Fruit fly (Drosophila melanogaster) whole organism, embryonic: ENCODE measurements around the gene sff.
A peak's percentile ranks its signal among the peaks of the same experiment; 100 is the strongest.

Experiments
- Bgb ChIP-seq: fragments of 200-800 bp; sonication (Bioruptor generic); IDR thresholded peaks from 2 replicates; pipeline ENCODE4 v1.3.6; 2022; ENCODE audit warnings: missing biosample characterization, missing genetic modification characterization; ENCODE audit not compliant: partially characterized antibody
- Blimp-1 ChIP-seq: fragments of 200-800 bp; sonication (Bioruptor generic); optimal IDR thresholded peaks from 3 replicates; lab custom pipeline; 2018; ENCODE audit warnings: missing biosample characterization, missing genetic modification characterization, mild to moderate bottlenecking, moderate library complexity, missing genetic modification reagents
- C15 ChIP-seq: fragments of 200-800 bp; sonication (Bioruptor generic); IDR thresholded peaks from 3 replicates; pipeline ENCODE4 v1.3.6; 2022; ENCODE audit warnings: missing biosample characterization, missing genetic modification characterization
- CG10543 ChIP-seq: fragments of 200-800 bp; sonication (Bioruptor generic); optimal IDR thresholded peaks from 3 replicates; lab custom pipeline; 2017; ENCODE audit warnings: missing biosample characterization, mild to moderate bottlenecking, missing genetic modification characterization, moderate library complexity
- CG11456 ChIP-seq: fragments of 200-800 bp; sonication (Bioruptor generic); IDR thresholded peaks from 3 replicates; pipeline ENCODE4 v1.3.6; 2022; ENCODE audit warnings: missing biosample characterization, missing genetic modification characterization
- CG11723 ChIP-seq: fragments of 200-800 bp; sonication (Bioruptor generic); optimal IDR thresholded peaks from 2 replicates; lab custom pipeline; 2017; ENCODE audit warnings: missing biosample characterization, mild to moderate bottlenecking, missing genetic modification characterization
- CG12071 ChIP-seq: fragments of 200-800 bp; sonication (Bioruptor generic); optimal IDR thresholded peaks from 3 replicates; lab custom pipeline; 2018; ENCODE audit warnings: missing biosample characterization, mild to moderate bottlenecking, missing genetic modification characterization
- CG12391 ChIP-seq: fragments of 200-800 bp; sonication (Bioruptor generic); optimal IDR thresholded peaks from 3 replicates; lab custom pipeline; 2018; ENCODE audit warnings: missing biosample characterization, mild to moderate bottlenecking, missing genetic modification characterization, moderate library complexity
- CG13775 ChIP-seq: fragments of 200-800 bp; sonication (Bioruptor generic); optimal IDR thresholded peaks from 3 replicates; lab custom pipeline; 2017; ENCODE audit warnings: missing biosample characterization, mild to moderate bottlenecking, missing genetic modification characterization
- CG14441 ChIP-seq: fragments of 200-800 bp; sonication (Bioruptor generic); IDR thresholded peaks from 2 replicates; pipeline ENCODE4 v1.3.6; 2022; ENCODE audit warnings: missing biosample characterization, missing genetic modification characterization
- CG15011 ChIP-seq: fragments of 200-800 bp; sonication (Bioruptor generic); optimal IDR thresholded peaks from 3 replicates; lab custom pipeline; 2018; ENCODE audit warnings: missing biosample characterization, mild to moderate bottlenecking, missing genetic modification characterization
- CG15601 ChIP-seq: fragments of 200-800 bp; sonication (Bioruptor generic); optimal IDR thresholded peaks from 3 replicates; lab custom pipeline; 2019; ENCODE audit warnings: missing biosample characterization, mild to moderate bottlenecking, missing genetic modification characterization, moderate library complexity
- CG16779 ChIP-seq: fragments of 200-800 bp; sonication (Bioruptor generic); IDR thresholded peaks from 2 replicates; pipeline ENCODE4 v1.3.6; 2022; ENCODE audit warnings: missing biosample characterization, missing genetic modification characterization
- CG1792 ChIP-seq: fragments of 200-800 bp; sonication (Bioruptor generic); optimal IDR thresholded peaks from 2 replicates; lab custom pipeline; 2016; ENCODE audit warnings: missing biosample characterization, missing genetic modification characterization
- CG18619 ChIP-seq: fragments of 200-800 bp; sonication (Bioruptor generic); optimal IDR thresholded peaks from 3 replicates; lab custom pipeline; 2017; ENCODE audit warnings: missing biosample characterization, mild to moderate bottlenecking, missing genetic modification characterization
- CG31388 ChIP-seq: fragments of 200-800 bp; sonication (Bioruptor generic); optimal IDR thresholded peaks from 2 replicates; lab custom pipeline; 2016; ENCODE audit warnings: missing biosample characterization, missing genetic modification characterization
- CG34376 ChIP-seq: fragments of 200-800 bp; sonication (Bioruptor generic); optimal IDR thresholded peaks from 2 replicates; lab custom pipeline; 2018; ENCODE audit warnings: missing biosample characterization, mild to moderate bottlenecking, missing genetic modification characterization
- CG3847 ChIP-seq: fragments of 200-800 bp; sonication (Bioruptor generic); IDR thresholded peaks from 2 replicates; pipeline ENCODE4 v1.3.6; 2022; ENCODE audit warnings: missing biosample characterization, missing genetic modification characterization
- CG4617 ChIP-seq: fragments of 200-800 bp; sonication (Bioruptor generic); optimal IDR thresholded peaks from 3 replicates; lab custom pipeline; 2016; ENCODE audit warnings: missing biosample characterization, missing genetic modification characterization, borderline replicate concordance
- CG6175 ChIP-seq: fragments of 200-800 bp; sonication (Bioruptor generic); IDR thresholded peaks from 3 replicates; pipeline ENCODE4 v1.3.6; 2022; ENCODE audit warnings: missing biosample characterization, missing genetic modification characterization
- Dip2 ChIP-seq: fragments of 200-800 bp; sonication (Bioruptor generic); IDR thresholded peaks from 2 replicates; pipeline ENCODE4 v1.3.6; 2022; ENCODE audit warnings: missing biosample characterization, missing genetic modification characterization
- Dp ChIP-seq: fragments of 200-800 bp; sonication (Bioruptor generic); optimal IDR thresholded peaks from 2 replicates; lab custom pipeline; 2018; ENCODE audit warnings: missing biosample characterization, mild to moderate bottlenecking, missing genetic modification characterization, moderate library complexity
- Elba2 ChIP-seq: fragments of 200-800 bp; sonication (Bioruptor generic); optimal IDR thresholded peaks from 3 replicates; lab custom pipeline; 2016; ENCODE audit warnings: missing biosample characterization, missing genetic modification characterization
- Fer1 ChIP-seq: fragments of 200-800 bp; sonication (Bioruptor generic); optimal IDR thresholded peaks from 2 replicates; lab custom pipeline; 2017; ENCODE audit warnings: missing biosample characterization, mild to moderate bottlenecking, missing genetic modification characterization
- Jarid2 ChIP-seq: fragments of 200-800 bp; sonication (Bioruptor generic); optimal IDR thresholded peaks from 3 replicates; lab custom pipeline; 2017; ENCODE audit warnings: mild to moderate bottlenecking, missing biosample characterization, missing genetic modification reagents, missing genetic modification characterization
- Lhr ChIP-seq: fragments of 200-800 bp; sonication (Bioruptor generic); optimal IDR thresholded peaks from 3 replicates; lab custom pipeline; 2017; ENCODE audit warnings: mild to moderate bottlenecking, missing biosample characterization, missing genetic modification reagents, missing genetic modification characterization
- Med ChIP-seq: fragments of 200-800 bp; sonication (Bioruptor generic); peaks from one replicate; lab custom pipeline; 2016; ENCODE audit warnings: missing biosample characterization, missing genetic modification characterization, mild to moderate bottlenecking, inconsistent platforms, moderate library complexity
- Mes4 ChIP-seq: fragments of 200-800 bp; sonication (Bioruptor generic); optimal IDR thresholded peaks from 2 replicates; lab custom pipeline; 2016; ENCODE audit warnings: missing biosample characterization, missing genetic modification characterization
- Mrtf ChIP-seq: fragments of 200-800 bp; sonication (Bioruptor generic); IDR thresholded peaks from 3 replicates; pipeline ENCODE4 v1.3.6; 2022; ENCODE audit warnings: missing biosample characterization, missing genetic modification characterization
- NK7.1 ChIP-seq: fragments of 200-800 bp; sonication (Bioruptor generic); optimal IDR thresholded peaks from 3 replicates; lab custom pipeline; 2016; ENCODE audit warnings: missing biosample characterization, missing genetic modification characterization
- Ptx1 ChIP-seq: fragments of 200-800 bp; sonication (Bioruptor generic); IDR thresholded peaks from 2 replicates; pipeline ENCODE4 v1.3.6; 2022; ENCODE audit warnings: missing biosample characterization, missing genetic modification characterization
- Stat92E ChIP-seq, 3 experiments: fragments of >200 bp in 2 of 3; fragments of 200-800 bp in 1 of 3; sonication (Bioruptor generic) in 1 of 3; optimal IDR thresholded peaks; 2 replicates each; lab custom pipeline; 2017 to 2019; ENCODE audit warnings: missing biosample characterization in 3 of 3, missing genetic modification characterization in 3 of 3, mild to moderate bottlenecking in 1 of 3, moderate library complexity in 1 of 3
- ase ChIP-seq: fragments of 200-800 bp; sonication (Bioruptor generic); IDR thresholded peaks from 3 replicates; pipeline ENCODE4 v1.3.6; 2022; ENCODE audit warnings: missing biosample characterization, missing genetic modification characterization
- ato ChIP-seq: fragments of 200-800 bp; sonication (Bioruptor generic); IDR thresholded peaks from 2 replicates; pipeline ENCODE4 v1.3.6; 2022; ENCODE audit warnings: missing biosample characterization, missing genetic modification characterization; ENCODE audit not compliant: partially characterized antibody
- bcd ChIP-seq: fragments of 200-800 bp; sonication (Bioruptor generic); optimal IDR thresholded peaks from 2 replicates; lab custom pipeline; 2017; ENCODE audit warnings: missing biosample characterization, mild to moderate bottlenecking, missing genetic modification characterization
- chn ChIP-seq: fragments of 200-800 bp; sonication (Bioruptor generic); optimal IDR thresholded peaks from 2 replicates; lab custom pipeline; 2016; ENCODE audit warnings: missing biosample characterization, missing genetic modification characterization
- dmrt99B ChIP-seq: fragments of 200-800 bp; sonication (Bioruptor generic); optimal IDR thresholded peaks from 2 replicates; lab custom pipeline; 2018; ENCODE audit warnings: missing biosample characterization, mild to moderate bottlenecking, missing genetic modification characterization, moderate library complexity
- exex ChIP-seq: fragments of 200-800 bp; sonication (Bioruptor generic); optimal IDR thresholded peaks from 4 replicates; lab custom pipeline; 2018; ENCODE audit warnings: missing biosample characterization, mild to moderate bottlenecking, missing genetic modification characterization, moderate library complexity
- gce ChIP-seq: fragments of 200-800 bp; sonication (Bioruptor generic); IDR thresholded peaks from 3 replicates; pipeline ENCODE4 v1.3.6; 2022; ENCODE audit warnings: missing biosample characterization, missing genetic modification characterization
- gsb-n ChIP-seq: fragments of 200-800 bp; sonication (Bioruptor generic); optimal IDR thresholded peaks from 3 replicates; lab custom pipeline; 2018; ENCODE audit warnings: missing biosample characterization, mild to moderate bottlenecking, missing genetic modification characterization
- h ChIP-seq: fragments of >200 bp; optimal IDR thresholded peaks from 2 replicates; lab custom pipeline; 2017
- maf-S ChIP-seq: fragments of 200-800 bp; sonication (Bioruptor generic); optimal IDR thresholded peaks from 2 replicates; lab custom pipeline; 2016; ENCODE audit warnings: missing biosample characterization, missing genetic modification characterization
- peb ChIP-seq: fragments of 200-800 bp; sonication (Bioruptor generic); IDR thresholded peaks from 2 replicates; pipeline ENCODE4 v1.3.6; 2022; ENCODE audit warnings: missing biosample characterization, missing genetic modification characterization
- pita ChIP-seq: fragments of 200-800 bp; sonication (Bioruptor generic); optimal IDR thresholded peaks from 2 replicates; lab custom pipeline; 2017; ENCODE audit warnings: missing biosample characterization, mild to moderate bottlenecking, missing genetic modification characterization
- sd ChIP-seq: fragments of 200-800 bp; sonication (Bioruptor generic); optimal IDR thresholded peaks from 3 replicates; lab custom pipeline; 2018; ENCODE audit warnings: missing biosample characterization, mild to moderate bottlenecking, missing genetic modification characterization, moderate library complexity
- stwl ChIP-seq: fragments of 200-800 bp; sonication (Bioruptor generic); optimal IDR thresholded peaks from 3 replicates; lab custom pipeline; 2018; ENCODE audit warnings: missing biosample characterization, mild to moderate bottlenecking, missing genetic modification characterization, moderate library complexity
- toy ChIP-seq: fragments of 200-800 bp; sonication (Bioruptor generic); IDR thresholded peaks from 2 replicates; pipeline ENCODE4 v1.3.6; 2022; ENCODE audit warnings: missing biosample characterization, missing genetic modification characterization
- trh ChIP-seq: fragments of 200-800 bp; sonication (Bioruptor generic); optimal IDR thresholded peaks from 2 replicates; lab custom pipeline; 2016; ENCODE audit warnings: missing biosample characterization, missing genetic modification characterization
- usp ChIP-seq: fragments of >200 bp; optimal IDR thresholded peaks from 2 replicates; lab custom pipeline; 2017; ENCODE audit warnings: missing biosample characterization, missing genetic modification characterization
- zfh1 ChIP-seq: fragments of 200-800 bp; sonication (Bioruptor generic); IDR thresholded peaks from 3 replicates; pipeline ENCODE4 v1.3.6; 2022; ENCODE audit warnings: missing biosample characterization, missing genetic modification characterization

The sff gene

dm6 chr3L:15924811-15925437 lies at the start of gene sff (continued):
- TF ChIP-seq CG15601 (tag; lab: Kevin White, UChicago) (peak; percentile 79), C15 (GFP tag; lab: Robert Waterston, UW) (peak; percentile 65; the same call in 1 of the 3 replicates), CG11723 (GFP tag; lab: Kevin White, UChicago) (peak; percentile 81), CG16779 (peak; percentile 60; the same call in 1 of the 2 replicates), Dp (GFP tag; lab: Kevin White, UChicago) (peak; percentile 78), dmrt99B (tag; lab: Kevin White, UChicago) (peak; percentile 84), CG6175 (peak; percentile 70; the same call in 2 of the 3 replicates), Elba2 (GFP tag; lab: Kevin White, UChicago) (peak; percentile 70), CG4617 (GFP tag; lab: Kevin White, UChicago) (peak; percentile 68), ase (GFP tag; lab: Robert Waterston, UW) (peak; percentile 82), Dip2 (GFP tag; lab: Robert Waterston, UW) (no peak), CG34376 (GFP tag; lab: Kevin White, UChicago) (peak; percentile 80), CG12071 (peak; percentile 86), usp (no peak), Lhr (peak; percentile 68), CG31388 (peak; percentile 72), Fer1 (GFP tag; lab: Kevin White, UChicago) (peak; percentile 90), Mes4 (peak; percentile 60), chn (peak; percentile 88), Bgb (GFP tag; lab: Robert Waterston, UW) (no peak), Stat92E (GFP tag; optimal IDR thresholded peaks at IDR 0.05; lab: Kevin White, UChicago) (peak in 1 of 3 experiments; percentile 58), exex (peak; percentile 48), pita (GFP tag; lab: Kevin White, UChicago) (peak; percentile 32), Mrtf (peak; percentile 75; the same call in 2 of the 3 replicates), NK7.1 (no peak), trh (GFP tag; lab: Kevin White, UChicago) (peak; percentile 43), h (no peak), toy (GFP tag; lab: Robert Waterston, UW) (peak; percentile 62; the same call in 1 of the 2 replicates), CG11456 (GFP tag; lab: Robert Waterston, UW) (peak; percentile 80), Jarid2 (peak; percentile 58), gce (peak; percentile 71), Ptx1 (GFP tag; lab: Robert Waterston, UW) (peak; percentile 85), CG14441 (GFP tag; lab: Robert Waterston, UW) (peak; percentile 88), maf-S (peak; percentile 30), ato (GFP tag; lab: Robert Waterston, UW) (no peak), zfh1 (GFP tag; lab: Robert Waterston, UW) (peak; percentile 91), CG3847 (GFP tag; lab: Robert Waterston, UW) (peak; percentile 81), CG15011 (GFP tag; lab: Kevin White, UChicago) (peak; percentile 62), peb (peak; percentile 76; the same call in 1 of the 2 replicates), Med (GFP tag; lab: Kevin White, UChicago) (peak; percentile 95), CG18619 (GFP tag; lab: Kevin White, UChicago) (peak; percentile 83), CG12391 (tag; lab: Kevin White, UChicago) (peak; percentile 92), CG10543 (GFP tag; lab: Kevin White, UChicago) (peak; percentile 87), sd (tag; lab: Kevin White, UChicago) (peak; percentile 52), CG13775 (GFP tag; lab: Kevin White, UChicago) (peak; percentile 92), Blimp-1 (peak; percentile 87), stwl (tag; lab: Kevin White, UChicago) (peak; percentile 79), CG1792 (no peak), bcd (GFP tag; lab: Kevin White, UChicago) (peak; percentile 92), gsb-n (tag; lab: Kevin White, UChicago) (peak; percentile 73)
